ENCODE assay signal across 6 fruit fly cellular contexts in genomic region chr3L:16037690-16038332, dm6.
TF ChIP-seq lines count a peak whose summit lies in the region.

No protein-coding gene starts in this region.

- no peak for TF ChIP-seq CTCF in whole organism, embryonic (GFP tag; optimal IDR thresholded peaks at IDR 0.05; lab: Kevin White, UChicago)

TF ChIP-seq in whole organism, 6 proteins besides CTCF, POLR2A, EP300 and RAD21:
- no peak for TF ChIP-seq Dll (optimal IDR thresholded peaks at IDR 0.05; lab: Kevin White, UChicago)
- TF ChIP-seq CG8478 (optimal IDR thresholded peaks at IDR 0.05; lab: Kevin White, UChicago): no peak
- TF ChIP-seq EcR (GFP tag; optimal IDR thresholded peaks at IDR 0.05; lab: Kevin White, UChicago): peak; percentile 33 to 59

TF ChIP-seq in whole organism, adult, 20 proteins besides CTCF, POLR2A, EP300 and RAD21 (continues in another document):
- TF ChIP-seq CG33017 (tag; optimal IDR thresholded peaks at IDR 0.05; lab: Kevin White, UChicago) (peak; percentile 15), CG7045 (GFP tag; optimal IDR thresholded peaks at IDR 0.05; lab: Kevin White, UChicago) (no peak), bab1 (GFP tag; optimal IDR thresholded peaks at IDR 0.05; lab: Kevin White, UChicago) (no peak), toe (GFP tag; optimal IDR thresholded peaks at IDR 0.05; lab: Kevin White, UChicago) (no peak), CG5204 (GFP tag; optimal IDR thresholded peaks at IDR 0.05; lab: Kevin White, UChicago) (no peak), cnc (optimal IDR thresholded peaks at IDR 0.05; lab: Kevin White, UChicago) (no peak), CG11617 (GFP tag; optimal IDR thresholded peaks at IDR 0.05; lab: Kevin White, UChicago) (no peak), ovo (GFP tag; optimal IDR thresholded peaks at IDR 0.05; lab: Kevin White, UChicago) (peak; percentile 23), CG14711 (tag; optimal IDR thresholded peaks at IDR 0.05; lab: Kevin White, UChicago) (no peak), cic (GFP tag; optimal IDR thresholded peaks at IDR 0.05; lab: Kevin White, UChicago) (peak; percentile 8), Mnt (GFP tag; optimal IDR thresholded peaks at IDR 0.05; lab: Kevin White, UChicago) (peak; percentile 52), Hr96 (GFP tag; optimal IDR thresholded peaks at IDR 0.05; lab: Kevin White, UChicago) (no peak), kay (GFP tag; lab: Kevin White, UChicago; ENCODE audit: borderline replicate concordance) (peak; percentile 84), CG12768 (GFP tag; optimal IDR thresholded peaks at IDR 0.05; lab: Kevin White, UChicago) (peak; percentile 71), Crg-1 (GFP tag; optimal IDR thresholded peaks at IDR 0.05; lab: Kevin White, UChicago) (no peak), Clk (GFP tag; optimal IDR thresholded peaks at IDR 0.05; lab: Kevin White, UChicago) (no peak), CG7101 (tag; optimal IDR thresholded peaks at IDR 0.05; lab: Kevin White, UChicago) (peak; percentile 16), CG1620 (GFP tag; optimal IDR thresholded peaks at IDR 0.05; lab: Kevin White, UChicago) (no peak)

TF ChIP-seq in whole organism, embryonic, 481 proteins besides CTCF, POLR2A, EP300 and RAD21 (continues in another document):
- TF ChIP-seq h (optimal IDR thresholded peaks at IDR 0.05; lab: Kevin White, UChicago) (no peak), CG11504 (tag; optimal IDR thresholded peaks at IDR 0.05; lab: Kevin White, UChicago) (no peak), CG30020 (tag; optimal IDR thresholded peaks at IDR 0.05; lab: Kevin White, UChicago) (no peak), Ravus (GFP tag; IDR thresholded peaks at IDR 0.05; lab: Robert Waterston, UW) (no peak), fd102C (GFP tag; optimal IDR thresholded peaks at IDR 0.05; lab: Kevin White, UChicago) (no peak), CG7839 (tag; optimal IDR thresholded peaks at IDR 0.05; lab: Kevin White, UChicago) (no peak), sqz (GFP tag; optimal IDR thresholded peaks at IDR 0.05; lab: Kevin White, UChicago) (no peak), kni (GFP tag; optimal IDR thresholded peaks at IDR 0.05; lab: Kevin White, UChicago) (peak; percentile 47), CG11695 (GFP tag; IDR thresholded peaks at IDR 0.05; lab: Robert Waterston, UW) (no peak), Dbx (GFP tag; IDR thresholded peaks at IDR 0.05; lab: Robert Waterston, UW) (no peak), CG14441 (GFP tag; IDR thresholded peaks at IDR 0.05; lab: Robert Waterston, UW) (peak; percentile 21; the same call in 1 of the 2 replicates), CG6254 (GFP tag; optimal IDR thresholded peaks at IDR 0.05; lab: Kevin White, UChicago) (no peak), CG6689 (GFP tag; IDR thresholded peaks at IDR 0.05; lab: Robert Waterston, UW) (peak; percentile 41; the same call in 1 of the 2 replicates), CG2116 (GFP tag; optimal IDR thresholded peaks at IDR 0.05; lab: Kevin White, UChicago) (no peak), lab (GFP tag; optimal IDR thresholded peaks at IDR 0.05; lab: Kevin White, UChicago) (peak; percentile 22), en (GFP tag; optimal IDR thresholded peaks at IDR 0.05; lab: Kevin White, UChicago) (no peak), ftz-f1 (GFP tag; optimal IDR thresholded peaks at IDR 0.05; lab: Kevin White, UChicago) (no peak), CG7372 (GFP tag; IDR thresholded peaks at IDR 0.05; lab: Robert Waterston, UW) (no peak)

TF ChIP-seq in whole organism, prepupa, 60 proteins besides CTCF, POLR2A, EP300 and RAD21 (continues in another document):
- TF ChIP-seq dsx (GFP tag; optimal IDR thresholded peaks at IDR 0.05; lab: Kevin White, UChicago; ENCODE audit: poor library complexity, severe bottlenecking) (peak; percentile 24), CG8119 (GFP tag; IDR thresholded peaks at IDR 0.05; lab: Robert Waterston, UW) (peak; percentile 50; the same call in 2 of the 3 replicates), Ets96B (tag; optimal IDR thresholded peaks at IDR 0.05; lab: Kevin White, UChicago) (peak; percentile 19), acj6 (GFP tag; optimal IDR thresholded peaks at IDR 0.05; lab: Kevin White, UChicago) (no peak), CG4318 (GFP tag; optimal IDR thresholded peaks at IDR 0.05; lab: Kevin White, UChicago) (no peak), Hr38 (GFP tag; optimal IDR thresholded peaks at IDR 0.05; lab: Kevin White, UChicago) (no peak), cyc (GFP tag; optimal IDR thresholded peaks at IDR 0.05; lab: Kevin White, UChicago) (peak; percentile 10), ss (GFP tag; optimal IDR thresholded peaks at IDR 0.05; lab: Kevin White, UChicago) (peak; percentile 2 to 53), topi (GFP tag; optimal IDR thresholded peaks at IDR 0.05; lab: Kevin White, UChicago) (peak; percentile 59), Eip75B (GFP tag; optimal IDR thresholded peaks at IDR 0.05; lab: Kevin White, UChicago) (peak; percentile 41), Met (GFP tag; optimal IDR thresholded peaks at IDR 0.05; lab: Kevin White, UChicago) (peak; percentile 32), achi (GFP tag; optimal IDR thresholded peaks at IDR 0.05; lab: Kevin White, UChicago) (no peak), CG15336 (GFP tag; IDR thresholded peaks at IDR 0.05; lab: Robert Waterston, UW) (0 out of 2 replicates have a peak, but pooled peaks have one; percentile 11), Sox14 (GFP tag; optimal IDR thresholded peaks at IDR 0.05; lab: Kevin White, UChicago) (peak; percentile 77), CG1621 (tag; optimal IDR thresholded peaks at IDR 0.05; lab: Kevin White, UChicago) (no peak), CG31627 (GFP tag; optimal IDR thresholded peaks at IDR 0.05; lab: Kevin White, UChicago) (no peak), CG32006 (GFP tag; optimal IDR thresholded peaks at IDR 0.05; lab: Kevin White, UChicago) (peak; percentile 19), CG6163 (GFP tag; IDR thresholded peaks at IDR 0.05; lab: Robert Waterston, UW) (peak; percentile 68; the same call in 1 of the 3 replicates)

TF ChIP-seq in whole organism, pupa, 21 proteins besides CTCF, POLR2A, EP300 and RAD21:
- peak; percentile 17 for TF ChIP-seq CG17806 (tag; optimal IDR thresholded peaks at IDR 0.05; lab: Kevin White, UChicago)
- peak; percentile 15 for TF ChIP-seq gl (tag; optimal IDR thresholded peaks at IDR 0.05; lab: Kevin White, UChicago)
- peak; percentile 59 for TF ChIP-seq CG12605 (GFP tag; IDR thresholded peaks at IDR 0.05; lab: Robert Waterston, UW)
- peak; percentile 95 for TF ChIP-seq EcR (GFP tag; optimal IDR thresholded peaks at IDR 0.05; lab: Kevin White, UChicago)
- no peak for TF ChIP-seq rn (GFP tag; IDR thresholded peaks at IDR 0.05; lab: Robert Waterston, UW)
- TF ChIP-seq Ets98B (GFP tag; IDR thresholded peaks at IDR 0.05; lab: Robert Waterston, UW): peak; percentile 79
- no peak for TF ChIP-seq CG13204 (GFP tag; optimal IDR thresholded peaks at IDR 0.05; lab: Kevin White, UChicago)
- TF ChIP-seq CG10348 (GFP tag; IDR thresholded peaks at IDR 0.05; lab: Robert Waterston, UW): no peak
- TF ChIP-seq D1 (tag; optimal IDR thresholded peaks at IDR 0.05; lab: Kevin White, UChicago): no peak
- TF ChIP-seq CG34367 (tag; optimal IDR thresholded peaks at IDR 0.05; lab: Kevin White, UChicago): no peak
- TF ChIP-seq CG9948 (tag; optimal IDR thresholded peaks at IDR 0.05; lab: Kevin White, UChicago): no peak
- peak; percentile 40 for TF ChIP-seq CG8301 (tag; optimal IDR thresholded peaks at IDR 0.05; lab: Kevin White, UChicago)
- peak; percentile 53 for TF ChIP-seq Pif1A (GFP tag; optimal IDR thresholded peaks at IDR 0.05; lab: Kevin White, UChicago)
- peak; percentile 4 for TF ChIP-seq CG15710 (tag; optimal IDR thresholded peaks at IDR 0.05; lab: Kevin White, UChicago)
- TF ChIP-seq CG8159 (tag; optimal IDR thresholded peaks at IDR 0.05; lab: Kevin White, UChicago): no peak
- peak; percentile 76 for TF ChIP-seq CG4496 (GFP tag; IDR thresholded peaks at IDR 0.05; lab: Robert Waterston, UW)
- TF ChIP-seq CG14655 (GFP tag; optimal IDR thresholded peaks at IDR 0.05; lab: Kevin White, UChicago): peak; percentile 31
- peak; percentile 4 for TF ChIP-seq Pif1B (GFP tag; optimal IDR thresholded peaks at IDR 0.05; lab: Kevin White, UChicago)
- peak; percentile 72; the same call in 2 of the 3 replicates for TF ChIP-seq fd96Ca (GFP tag; IDR thresholded peaks at IDR 0.05; lab: Robert Waterston, UW)
- TF ChIP-seq Snoo (tag; optimal IDR thresholded peaks at IDR 0.05; lab: Kevin White, UChicago): peak; percentile 17
- TF ChIP-seq CG32121 (GFP tag; IDR thresholded peaks at IDR 0.05; lab: Robert Waterston, UW): peak; percentile 60

TF ChIP-seq in whole organism, wandering third instar larva, 38 proteins besides CTCF, POLR2A, EP300 and RAD21 (continues in another document):
- TF ChIP-seq CrebA (GFP tag; optimal IDR thresholded peaks at IDR 0.05; lab: Kevin White, UChicago; ENCODE audit: borderline replicate concordance): peak; percentile 5
- no peak for TF ChIP-seq dmrt93B (GFP tag; optimal IDR thresholded peaks at IDR 0.05; lab: Kevin White, UChicago)
- peak; percentile 14 for TF ChIP-seq psq (GFP tag; optimal IDR thresholded peaks at IDR 0.05; lab: Kevin White, UChicago)
- peak; percentile 52 for TF ChIP-seq HLH106 (tag; optimal IDR thresholded peaks at IDR 0.05; lab: Kevin White, UChicago)
- TF ChIP-seq jim (GFP tag; optimal IDR thresholded peaks at IDR 0.05; lab: Kevin White, UChicago): no peak
- TF ChIP-seq Dfd (GFP tag; optimal IDR thresholded peaks at IDR 0.05; lab: Kevin White, UChicago): no peak
- no peak for TF ChIP-seq Hr78 (GFP tag; optimal IDR thresholded peaks at IDR 0.05; lab: Kevin White, UChicago)
- TF ChIP-seq Abd-B (GFP tag; optimal IDR thresholded peaks at IDR 0.05; lab: Kevin White, UChicago): no peak
- TF ChIP-seq woc (GFP tag; optimal IDR thresholded peaks at IDR 0.05; lab: Kevin White, UChicago): peak; percentile 13
- no peak for TF ChIP-seq CG32264 (GFP tag; optimal IDR thresholded peaks at IDR 0.05; lab: Kevin White, UChicago)
- TF ChIP-seq sage (GFP tag; optimal IDR thresholded peaks at IDR 0.05; lab: Kevin White, UChicago): no peak
- TF ChIP-seq sv (GFP tag; optimal IDR thresholded peaks at IDR 0.05; lab: Kevin White, UChicago): no peak
- no peak for TF ChIP-seq dsf (GFP tag; optimal IDR thresholded peaks at IDR 0.05; lab: Kevin White, UChicago; ENCODE audit: borderline replicate concordance)
- TF ChIP-seq lola (GFP tag; optimal IDR thresholded peaks at IDR 0.05; lab: Kevin White, UChicago): no peak
- TF ChIP-seq pan (optimal IDR thresholded peaks at IDR 0.05; lab: Kevin White, UChicago): no peak
- no peak for TF ChIP-seq Mio (GFP tag; optimal IDR thresholded peaks at IDR 0.05; lab: Kevin White, UChicago)
- peak; percentile 57 for TF ChIP-seq ey (GFP tag; optimal IDR thresholded peaks at IDR 0.05; lab: Kevin White, UChicago)
- peak; percentile 49 for TF ChIP-seq rgr (GFP tag; optimal IDR thresholded peaks at IDR 0.05; lab: Kevin White, UChicago)
- peak; percentile 9 for TF ChIP-seq brk (GFP tag; optimal IDR thresholded peaks at IDR 0.05; lab: Kevin White, UChicago)
- TF ChIP-seq h (GFP tag; optimal IDR thresholded peaks at IDR 0.05; lab: Kevin White, UChicago): peak; percentile 64
- no peak for TF ChIP-seq Myc (optimal IDR thresholded peaks at IDR 0.05; lab: Kevin White, UChicago)
- peak in 1 of 2 experiments; percentile 72 for TF ChIP-seq foxo (GFP tag; optimal IDR thresholded peaks at IDR 0.05; lab: Kevin White, UChicago)
- TF ChIP-seq Hnf4 (GFP tag; optimal IDR thresholded peaks at IDR 0.05; lab: Kevin White, UChicago): peak; percentile 29
- TF ChIP-seq tai (GFP tag; optimal IDR thresholded peaks at IDR 0.05; lab: Kevin White, UChicago): peak; percentile 5
